Fruit fly (Drosophila melanogaster) whole organism, pupa: ENCODE results near the gene Or33a.

Experiments used
- CG32121 ChIP-seq: fragments of 200-800 bp; sonication (Bioruptor generic); IDR thresholded peaks from 2 replicates; pipeline ENCODE4 v1.3.6; 2022; ENCODE audit warnings: missing biosample characterization, missing genetic modification characterization
- Pif1A ChIP-seq: fragments of 200-800 bp; sonication (Bioruptor generic); optimal IDR thresholded peaks from 3 replicates; lab custom pipeline; 2016; ENCODE audit warnings: missing biosample characterization, missing genetic modification characterization

dm6 chr2L:11902483-11902882, 31.8 kb upstream of the Or33a start:
- TF ChIP-seq Pif1A (GFP tag; lab: Kevin White, UChicago) (no peak), CG32121 (GFP tag; lab: Robert Waterston, UW) (no peak)
